Fruit fly (Drosophila melanogaster) S2 (cell line): ENCODE results near the gene CG5535.

Experiments used
- CG8478 ChIP-seq: fragments of >200 bp; optimal IDR thresholded peaks from 2 replicates; lab custom pipeline; 2018
- CTCF ChIP-seq, 2 experiments: fragments of >200 bp; optimal IDR thresholded peaks; 2 replicates each; lab custom pipeline; 2018

- no peak for TF ChIP-seq CTCF (optimal IDR thresholded peaks at IDR 0.05; lab: Kevin White, UChicago)
- TF ChIP-seq CG8478 (lab: Kevin White, UChicago): no peak
Measured at dm6 chr3L:17905761-17906160, 49.2 kb upstream of the CG5535 start.
